Fruit fly (Drosophila melanogaster) whole organism, embryonic: ENCODE results near the gene Zw.

Experiments
- Awh ChIP-seq: fragments of 200-800 bp; sonication (Bioruptor generic); IDR thresholded peaks from 2 replicates; pipeline ENCODE4, ENCODE4 v1.3.6; 2022; ENCODE audit warnings: missing biosample characterization, missing genetic modification characterization
- CG10431 ChIP-seq: fragments of 200-800 bp; sonication (Bioruptor generic); optimal IDR thresholded peaks from 3 replicates; lab custom pipeline; 2018; ENCODE audit warnings: missing biosample characterization, mild to moderate bottlenecking, missing genetic modification characterization
- CG10979 ChIP-seq: fragments of 200-800 bp; sonication (Bioruptor generic); optimal IDR thresholded peaks from 2 replicates; lab custom pipeline; 2018; ENCODE audit warnings: missing biosample characterization, mild to moderate bottlenecking, missing genetic modification characterization, moderate library complexity
- CG11085 ChIP-seq: fragments of 200-800 bp; sonication (Bioruptor generic); IDR thresholded peaks from 2 replicates; pipeline ENCODE4 v1.3.6; 2022; ENCODE audit warnings: missing biosample characterization, missing genetic modification characterization
- CG12744 ChIP-seq: fragments of 200-800 bp; sonication (Bioruptor generic); optimal IDR thresholded peaks from 2 replicates; lab custom pipeline; 2016; ENCODE audit warnings: missing biosample characterization, missing genetic modification characterization
- CG12942 ChIP-seq: fragments of 200-800 bp; sonication (Bioruptor generic); optimal IDR thresholded peaks from 3 replicates; lab custom pipeline; 2016; ENCODE audit warnings: missing biosample characterization, missing genetic modification characterization
- CG13424 ChIP-seq: fragments of 200-800 bp; sonication (Bioruptor generic); optimal IDR thresholded peaks from 2 replicates; lab custom pipeline; 2019; ENCODE audit warnings: missing biosample characterization, mild to moderate bottlenecking, missing genetic modification characterization, moderate library complexity
- CG1603 ChIP-seq: fragments of 200-800 bp; sonication (Bioruptor generic); optimal IDR thresholded peaks from 2 replicates; lab custom pipeline; 2019; ENCODE audit warnings: missing biosample characterization, mild to moderate bottlenecking, missing genetic modification characterization, moderate library complexity
- CG1647 ChIP-seq: fragments of 200-800 bp; sonication (Bioruptor generic); optimal IDR thresholded peaks from 3 replicates; lab custom pipeline; 2016; ENCODE audit warnings: missing biosample characterization, missing genetic modification characterization
- CG17328 ChIP-seq: fragments of 200-800 bp; sonication (Bioruptor generic); IDR thresholded peaks from 2 replicates; pipeline ENCODE4 v1.3.6; 2022; ENCODE audit warnings: missing biosample characterization, missing genetic modification characterization
- CG2129 ChIP-seq: fragments of 200-800 bp; sonication (Bioruptor generic); IDR thresholded peaks from 2 replicates; pipeline ENCODE4 v1.3.6; 2022; ENCODE audit warnings: missing biosample characterization, missing genetic modification characterization; ENCODE audit not compliant: partially characterized antibody
- CG2202 ChIP-seq: fragments of 200-800 bp; sonication (Bioruptor generic); optimal IDR thresholded peaks from 2 replicates; lab custom pipeline; 2018; ENCODE audit warnings: missing biosample characterization, mild to moderate bottlenecking, missing genetic modification characterization
- CG2875 ChIP-seq: fragments of 200-800 bp; sonication (Bioruptor generic); optimal IDR thresholded peaks from 2 replicates; lab custom pipeline; 2017; ENCODE audit warnings: missing biosample characterization, mild to moderate bottlenecking, missing genetic modification characterization, missing genetic modification reagents
- CG3838 ChIP-seq: fragments of 200-800 bp; sonication (Bioruptor generic); optimal IDR thresholded peaks from 3 replicates; lab custom pipeline; 2016; ENCODE audit warnings: missing biosample characterization, missing genetic modification characterization
- CG3995 ChIP-seq: fragments of 200-800 bp; sonication (Bioruptor generic); optimal IDR thresholded peaks from 3 replicates; lab custom pipeline; 2016; ENCODE audit warnings: missing biosample characterization, missing genetic modification characterization
- CG6813 ChIP-seq: fragments of 200-800 bp; sonication (Bioruptor generic); optimal IDR thresholded peaks from 2 replicates; lab custom pipeline; 2017; ENCODE audit warnings: missing biosample characterization, missing genetic modification characterization, mild to moderate bottlenecking, moderate library complexity, missing genetic modification reagents
- CG7357 ChIP-seq: fragments of 200-800 bp; sonication (Bioruptor generic); IDR thresholded peaks from 3 replicates; pipeline ENCODE4 v1.3.6; 2022; ENCODE audit warnings: missing biosample characterization, missing genetic modification characterization
- CG7839 ChIP-seq: fragments of 200-800 bp; sonication (Bioruptor generic); optimal IDR thresholded peaks from 3 replicates; lab custom pipeline; 2018; ENCODE audit warnings: missing biosample characterization, mild to moderate bottlenecking, missing genetic modification characterization, moderate library complexity
- CG8944 ChIP-seq: fragments of 200-800 bp; sonication (Bioruptor generic); optimal IDR thresholded peaks from 3 replicates; lab custom pipeline; 2016; ENCODE audit warnings: missing biosample characterization, missing genetic modification characterization
- CG9727 ChIP-seq: fragments of 200-800 bp; sonication (Bioruptor generic); optimal IDR thresholded peaks from 3 replicates; lab custom pipeline; 2017; ENCODE audit warnings: missing biosample characterization, mild to moderate bottlenecking, missing genetic modification characterization
- Deaf1 ChIP-seq: fragments of 200-800 bp; optimal IDR thresholded peaks from 3 replicates; lab custom pipeline; 2019; ENCODE audit warnings: missing biosample characterization, mild to moderate bottlenecking, missing genetic modification characterization, moderate library complexity
- Dip2 ChIP-seq: fragments of 200-800 bp; sonication (Bioruptor generic); IDR thresholded peaks from 2 replicates; pipeline ENCODE4 v1.3.6; 2022; ENCODE audit warnings: missing biosample characterization, missing genetic modification characterization
- GATAe ChIP-seq: fragments of 200-800 bp; sonication (Bioruptor generic); conservative IDR thresholded peaks from 2 replicates; pipeline ENCODE4 v1.3.6; 2022; ENCODE audit warnings: missing biosample characterization, missing genetic modification characterization
- Hand ChIP-seq: fragments of 200-800 bp; sonication (Bioruptor generic); optimal IDR thresholded peaks from 2 replicates; lab custom pipeline; 2017; ENCODE audit warnings: mild to moderate bottlenecking, missing biosample characterization, missing genetic modification reagents, missing genetic modification characterization
- Hsf ChIP-seq: fragments of 200-800 bp; sonication (Bioruptor generic); optimal IDR thresholded peaks from 3 replicates; lab custom pipeline; 2016; ENCODE audit warnings: missing biosample characterization, missing genetic modification characterization
- Meics ChIP-seq: fragments of 200-800 bp; sonication (Bioruptor generic); optimal IDR thresholded peaks from 2 replicates; lab custom pipeline; 2017; ENCODE audit warnings: missing biosample characterization, mild to moderate bottlenecking, missing genetic modification characterization
- NC2β ChIP-seq: fragments of 200-800 bp; sonication (Bioruptor generic); optimal IDR thresholded peaks from 2 replicates; lab custom pipeline; 2016; ENCODE audit warnings: missing biosample characterization, missing genetic modification characterization
- Opbp ChIP-seq: fragments of 200-800 bp; sonication (Bioruptor generic); IDR thresholded peaks from 3 replicates; pipeline ENCODE4 v1.3.6; 2022; ENCODE audit warnings: missing biosample characterization, missing genetic modification characterization; ENCODE audit not compliant: partially characterized antibody
- Rfx ChIP-seq: fragments of 200-800 bp; sonication (Bioruptor generic); IDR thresholded peaks from 2 replicates; pipeline ENCODE4 v1.3.6; 2022; ENCODE audit warnings: missing biosample characterization, missing genetic modification characterization
- Ssrp ChIP-seq: fragments of 200-800 bp; sonication (Bioruptor generic); optimal IDR thresholded peaks from 2 replicates; lab custom pipeline; 2018; ENCODE audit warnings: missing biosample characterization, mild to moderate bottlenecking, missing genetic modification characterization, moderate library complexity
- Stat92E ChIP-seq, 3 experiments: fragments of >200 bp in 2 of 3; fragments of 200-800 bp in 1 of 3; sonication (Bioruptor generic) in 1 of 3; optimal IDR thresholded peaks; 2 replicates each; lab custom pipeline; 2017 to 2019; ENCODE audit warnings: missing biosample characterization in 3 of 3, missing genetic modification characterization in 3 of 3, mild to moderate bottlenecking in 1 of 3, moderate library complexity in 1 of 3
- chinmo ChIP-seq: fragments of 200-800 bp; sonication (Bioruptor generic); IDR thresholded peaks from 4 replicates; pipeline ENCODE4 v1.3.6; 2022; ENCODE audit warnings: missing biosample characterization, missing genetic modification characterization; ENCODE audit not compliant: partially characterized antibody
- crol ChIP-seq: fragments of 200-800 bp; sonication (Bioruptor generic); IDR thresholded peaks from 2 replicates; pipeline ENCODE4 v1.3.6; 2022; ENCODE audit warnings: missing biosample characterization, missing genetic modification characterization
- dmrt99B ChIP-seq: fragments of 200-800 bp; sonication (Bioruptor generic); optimal IDR thresholded peaks from 2 replicates; lab custom pipeline; 2018; ENCODE audit warnings: missing biosample characterization, mild to moderate bottlenecking, missing genetic modification characterization, moderate library complexity
- fd96Cb ChIP-seq: fragments of 200-800 bp; sonication (Bioruptor generic); optimal IDR thresholded peaks from 2 replicates; lab custom pipeline; 2018; ENCODE audit warnings: missing biosample characterization, mild to moderate bottlenecking, missing genetic modification characterization, moderate library complexity
- grn ChIP-seq: fragments of 200-800 bp; sonication (Bioruptor generic); optimal IDR thresholded peaks from 3 replicates; lab custom pipeline; 2017; ENCODE audit warnings: missing biosample characterization, missing genetic modification characterization
- gsb ChIP-seq: fragments of 200-800 bp; sonication (Bioruptor generic); IDR thresholded peaks from 2 replicates; pipeline ENCODE4 v1.3.6; 2022; ENCODE audit warnings: missing biosample characterization, missing genetic modification characterization
- her ChIP-seq: fragments of 200-800 bp; sonication (Bioruptor generic); optimal IDR thresholded peaks from 2 replicates; lab custom pipeline; 2016; ENCODE audit warnings: missing biosample characterization, missing genetic modification characterization
- mld ChIP-seq: fragments of 200-800 bp; sonication (Bioruptor generic); IDR thresholded peaks from 3 replicates; pipeline ENCODE4 v1.3.6; 2022; ENCODE audit warnings: missing biosample characterization, missing genetic modification characterization; ENCODE audit not compliant: partially characterized antibody
- nerfin-2 ChIP-seq: fragments of 200-800 bp; sonication (Bioruptor generic); IDR thresholded peaks from 2 replicates; pipeline ENCODE4 v1.3.6; 2022; ENCODE audit warnings: missing biosample characterization, missing genetic modification characterization; ENCODE audit not compliant: partially characterized antibody
- nmo ChIP-seq: fragments of 200-800 bp; sonication (Bioruptor generic); optimal IDR thresholded peaks from 2 replicates; lab custom pipeline; 2018; ENCODE audit warnings: missing biosample characterization, mild to moderate bottlenecking, missing genetic modification characterization, moderate library complexity
- pho ChIP-seq: fragments of 200-800 bp; sonication (Bioruptor generic); optimal IDR thresholded peaks from 2 replicates; lab custom pipeline; 2016; ENCODE audit warnings: missing biosample characterization, missing genetic modification characterization
- ranshi ChIP-seq: fragments of 200-800 bp; sonication (Bioruptor generic); IDR thresholded peaks from 2 replicates; pipeline ENCODE4 v1.3.6; 2022; ENCODE audit warnings: missing biosample characterization, missing genetic modification characterization
- run ChIP-seq: fragments of 200-800 bp; sonication (Bioruptor generic); optimal IDR thresholded peaks from 3 replicates; lab custom pipeline; 2018; ENCODE audit warnings: missing biosample characterization, mild to moderate bottlenecking, missing genetic modification characterization
- sens-2 ChIP-seq: fragments of 200-800 bp; sonication (Bioruptor generic); IDR thresholded peaks from 2 replicates; pipeline ENCODE4 v1.3.6; 2022; ENCODE audit warnings: missing biosample characterization, missing genetic modification characterization
- slp2 ChIP-seq: fragments of 200-800 bp; sonication (Bioruptor generic); optimal IDR thresholded peaks from 2 replicates; lab custom pipeline; 2016; ENCODE audit warnings: missing biosample characterization, missing genetic modification characterization
- stwl ChIP-seq: fragments of 200-800 bp; sonication (Bioruptor generic); optimal IDR thresholded peaks from 3 replicates; lab custom pipeline; 2018; ENCODE audit warnings: missing biosample characterization, mild to moderate bottlenecking, missing genetic modification characterization, moderate library complexity
- tgo ChIP-seq: fragments of 200-800 bp; sonication (Bioruptor generic); IDR thresholded peaks from 3 replicates; pipeline ENCODE4 v1.3.6; 2022; ENCODE audit warnings: missing biosample characterization, missing genetic modification characterization
- tx ChIP-seq: fragments of 200-800 bp; sonication (Bioruptor generic); optimal IDR thresholded peaks from 2 replicates; lab custom pipeline; 2016; ENCODE audit warnings: missing biosample characterization, missing genetic modification characterization

Gene Zw

DNA sequence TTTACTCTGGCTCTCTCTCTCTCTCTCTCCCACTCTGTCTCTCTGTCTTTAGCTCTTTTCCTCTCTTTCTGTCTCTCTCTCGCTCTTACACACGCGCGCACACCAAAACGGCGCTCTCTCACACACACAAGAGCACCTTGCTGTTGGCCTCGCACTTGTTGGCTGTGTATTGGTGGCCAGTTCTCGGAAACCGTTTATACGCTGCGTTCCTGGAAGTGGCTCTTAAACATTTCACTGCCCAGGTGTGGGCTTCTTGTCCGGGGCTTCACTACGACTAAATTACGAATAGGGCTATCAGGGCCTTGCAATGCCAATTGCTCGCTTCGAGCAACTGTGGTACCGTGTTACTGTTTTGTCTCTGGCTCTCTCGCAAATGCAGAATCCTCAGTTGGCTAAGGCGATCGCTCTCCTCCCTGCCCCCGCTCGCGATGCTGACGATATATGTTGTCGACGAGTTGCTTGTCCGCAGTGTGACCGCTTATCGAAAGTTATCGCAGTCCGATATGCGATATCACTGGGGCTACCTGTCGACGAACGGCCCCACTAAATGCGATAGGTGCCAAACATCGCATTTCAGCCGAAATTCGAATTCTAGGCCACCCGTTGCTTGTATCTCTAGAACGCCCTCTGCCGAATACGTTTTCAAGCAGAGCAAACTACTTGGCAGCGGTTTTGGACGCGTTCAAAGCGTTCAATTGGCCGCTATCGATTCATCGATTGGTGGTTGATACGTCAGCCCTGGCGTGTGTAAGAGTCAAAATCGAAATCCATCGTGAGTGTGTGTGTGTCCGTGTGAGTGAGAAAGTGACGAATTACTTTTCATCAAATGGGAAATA, 16.2 kb downstream of the Zw start, which contains the start of the genes dome and Ubqn (continued):
- peak in 2 of 3 experiments; percentile 41 to 100 for TF ChIP-seq Stat92E (GFP tag; optimal IDR thresholded peaks at IDR 0.05; lab: Kevin White, UChicago)
- TF ChIP-seq dmrt99B (tag; lab: Kevin White, UChicago), result no peak
- peak; percentile 93 for TF ChIP-seq nerfin-2 (GFP tag; lab: Robert Waterston, UW)
- peak; percentile 32 for TF ChIP-seq Deaf1 (tag; lab: Kevin White, UChicago)
- TF ChIP-seq tgo (GFP tag; lab: Robert Waterston, UW), result no peak
- peak; percentile 56; the same call in 1 of the 2 replicates for TF ChIP-seq CG2129 (GFP tag; lab: Robert Waterston, UW)
- peak; percentile 22 for TF ChIP-seq CG9727 (GFP tag; lab: Kevin White, UChicago)
- TF ChIP-seq tx (GFP tag; lab: Kevin White, UChicago), result no peak
- no peak for TF ChIP-seq Rfx (GFP tag; lab: Robert Waterston, UW)
- no peak for TF ChIP-seq fd96Cb (tag; lab: Kevin White, UChicago)
- no peak for TF ChIP-seq CG12744 (GFP tag; lab: Kevin White, UChicago)
- peak; percentile 79 for TF ChIP-seq CG1603
- TF ChIP-seq CG2875, result no peak
- peak; percentile 33 for TF ChIP-seq NC2β (GFP tag; lab: Kevin White, UChicago)
- no peak for TF ChIP-seq CG1647
- no peak for TF ChIP-seq Awh (GFP tag; lab: Robert Waterston, UW)
- TF ChIP-seq CG7839 (tag; lab: Kevin White, UChicago), result no peak
- peak; percentile 85 for TF ChIP-seq chinmo
- TF ChIP-seq GATAe (GFP tag; lab: Robert Waterston, UW), result no peak
- peak; percentile 36 for TF ChIP-seq Meics (GFP tag; lab: Kevin White, UChicago)
- no peak for TF ChIP-seq grn
- TF ChIP-seq crol (GFP tag; lab: Robert Waterston, UW), result peak; percentile 92
- no peak for TF ChIP-seq CG2202 (tag; lab: Kevin White, UChicago)
- TF ChIP-seq Hand, result peak; percentile 30
- TF ChIP-seq Dip2 (GFP tag; lab: Robert Waterston, UW), result no peak
- peak; percentile 13 for TF ChIP-seq pho (GFP tag; lab: Kevin White, UChicago)
- TF ChIP-seq CG12942, result no peak
- no peak for TF ChIP-seq slp2 (GFP tag; lab: Kevin White, UChicago)
- peak; percentile 68; the same call in 2 of the 3 replicates for TF ChIP-seq mld (GFP tag; lab: Robert Waterston, UW)
- peak; percentile 3 for TF ChIP-seq CG13424 (tag; lab: Kevin White, UChicago)
- TF ChIP-seq Hsf, result peak; percentile 12
- TF ChIP-seq sens-2, result no peak
- TF ChIP-seq nmo (GFP tag; lab: Kevin White, UChicago), result peak; percentile 74
- TF ChIP-seq CG8944 (GFP tag; lab: Kevin White, UChicago), result no peak
- TF ChIP-seq run (tag; lab: Kevin White, UChicago), result no peak
- no peak for TF ChIP-seq CG11085 (GFP tag; lab: Robert Waterston, UW)
- no peak for TF ChIP-seq her (GFP tag; lab: Kevin White, UChicago)
- TF ChIP-seq CG3995 (GFP tag; lab: Kevin White, UChicago), result peak; percentile 42
- no peak for TF ChIP-seq CG10431 (GFP tag; lab: Kevin White, UChicago)
- no peak for TF ChIP-seq CG3838 (GFP tag; lab: Kevin White, UChicago)
- TF ChIP-seq gsb, result no peak
- TF ChIP-seq CG7357 (GFP tag; lab: Robert Waterston, UW), result no peak
- TF ChIP-seq CG10979, result no peak
- TF ChIP-seq CG17328 (GFP tag; lab: Robert Waterston, UW), result no peak
- TF ChIP-seq Opbp (GFP tag; lab: Robert Waterston, UW), result peak; percentile 79; the same call in 2 of the 3 replicates
- TF ChIP-seq ranshi (GFP tag; lab: Robert Waterston, UW), result no peak
- TF ChIP-seq Ssrp, result no peak
- peak; percentile 72 for TF ChIP-seq stwl
- TF ChIP-seq CG6813 (GFP tag; lab: Kevin White, UChicago), result no peak
